Worm (Caenorhabditis elegans) whole organism, L3 larva: ENCODE data around the gene spp-4.

Experiments used
- ama-1 ChIP-seq: fragments of 150-350 bp; optimal IDR thresholded peaks from 2 replicates; lab custom pipeline; 2018
- egl-5 ChIP-seq: fragments of 150-350 bp; optimal IDR thresholded peaks from 2 replicates; lab custom pipeline; 2017; ENCODE audit warnings: missing biosample characterization, missing genetic modification reagents, missing genetic modification characterization, inconsistent platforms
- elt-1 ChIP-seq: fragments of 150-350 bp; optimal IDR thresholded peaks from 2 replicates; lab custom pipeline; 2014; ENCODE audit warnings: missing biosample characterization, missing genetic modification characterization
- fkh-10 ChIP-seq: sonication (generic microtip); optimal IDR thresholded peaks from 2 replicates; lab custom pipeline; 2017; ENCODE audit warnings: missing biosample characterization, missing genetic modification reagents, missing genetic modification characterization
- lin-15B ChIP-seq: fragments of 150-350 bp; optimal IDR thresholded peaks from 2 replicates; lab custom pipeline; 2014; ENCODE audit warnings: missing biosample characterization, missing genetic modification characterization
- lsy-12 ChIP-seq: sonication (generic microtip); optimal IDR thresholded peaks from 2 replicates; lab custom pipeline; 2016; ENCODE audit warnings: mild to moderate bottlenecking, missing genetic modification characterization, missing compliant biosample characterization
- nhr-11 ChIP-seq: fragments of 150-350 bp; optimal IDR thresholded peaks from 2 replicates; lab custom pipeline; 2014; ENCODE audit warnings: missing biosample characterization, missing genetic modification characterization
- nhr-76 ChIP-seq: fragments of 150-350 bp; sonication (generic microtip); optimal IDR thresholded peaks from 5 replicates; lab custom pipeline; 2014; ENCODE audit warnings: missing biosample characterization, missing genetic modification characterization
- pqm-1 ChIP-seq: fragments of 150-350 bp; optimal IDR thresholded peaks from 2 replicates; lab custom pipeline; 2017; ENCODE audit warnings: missing biosample characterization, missing genetic modification characterization, inconsistent platforms
- skn-1 ChIP-seq: fragments of 150-350 bp; optimal IDR thresholded peaks from 2 replicates; lab custom pipeline; 2014; ENCODE audit warnings: missing biosample characterization, missing genetic modification characterization
- snpc-4 ChIP-seq: fragments of 150-350 bp; optimal IDR thresholded peaks from 2 replicates; lab custom pipeline; 2014; ENCODE audit warnings: missing biosample characterization, missing genetic modification characterization

DNA sequence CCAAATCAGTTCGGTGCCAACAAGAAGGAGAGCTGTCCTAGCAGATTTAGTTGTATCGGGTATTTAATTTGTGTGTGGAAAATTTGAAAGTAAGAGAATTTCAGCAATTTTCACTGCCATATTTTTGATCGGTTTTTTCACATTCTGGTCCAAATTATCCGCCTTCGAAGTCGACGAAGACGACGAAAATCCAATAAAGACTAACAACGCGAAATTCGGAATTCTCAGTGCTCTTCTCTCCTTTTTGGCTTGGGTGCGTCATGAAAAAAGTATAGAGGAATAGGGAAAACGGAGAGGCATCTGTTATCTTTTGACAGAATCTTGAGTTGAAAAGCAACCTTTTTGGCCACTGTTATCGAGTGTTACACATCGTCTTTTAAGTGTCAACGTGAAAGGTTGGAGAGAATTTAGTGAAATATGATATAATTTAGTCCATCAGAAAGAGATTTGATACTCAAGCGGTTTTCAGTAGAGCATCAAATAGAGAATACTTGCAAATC is 9.6 kb upstream of the spp-4 start:
- TF ChIP-seq fkh-10 (GFP tag; lab: Kevin White, UChicago) (no peak), nhr-76 (no peak), pqm-1 (tag; lab: Kevin White, UChicago) (no peak), lin-15B (tag; lab: Kevin White, UChicago) (no peak), snpc-4 (tag; lab: Kevin White, UChicago) (no peak), elt-1 (tag; lab: Kevin White, UChicago) (peak; percentile 82), ama-1 (no peak), egl-5 (no peak), lsy-12 (no peak), skn-1 (tag; lab: Kevin White, UChicago) (no peak), nhr-11 (tag; lab: Kevin White, UChicago) (no peak)
